Worm (Caenorhabditis elegans) whole organism, L2 larva: ENCODE measurements around the gene scl-11.

Source experiments
- R02D3.7 ChIP-seq: fragments of 150-350 bp; optimal IDR thresholded peaks from 2 replicates; lab custom pipeline; 2014; ENCODE audit warnings: missing biosample characterization, missing genetic modification characterization
- skn-1 ChIP-seq: sonication (generic microtip); optimal IDR thresholded peaks from 2 replicates; lab custom pipeline; 2017; ENCODE audit warnings: missing biosample characterization, missing genetic modification characterization
- sma-3 ChIP-seq: sonication (generic microtip); optimal IDR thresholded peaks from 2 replicates; lab custom pipeline; 2016; ENCODE audit warnings: missing genetic modification reagents, missing genetic modification characterization, missing compliant biosample characterization
- unc-55 ChIP-seq: fragments of 150-350 bp; sonication (generic microtip); optimal IDR thresholded peaks from 3 replicates; lab custom pipeline; 2014; ENCODE audit warnings: missing biosample characterization, missing genetic modification reagents, missing genetic modification characterization

scl-11 gene

DNA sequence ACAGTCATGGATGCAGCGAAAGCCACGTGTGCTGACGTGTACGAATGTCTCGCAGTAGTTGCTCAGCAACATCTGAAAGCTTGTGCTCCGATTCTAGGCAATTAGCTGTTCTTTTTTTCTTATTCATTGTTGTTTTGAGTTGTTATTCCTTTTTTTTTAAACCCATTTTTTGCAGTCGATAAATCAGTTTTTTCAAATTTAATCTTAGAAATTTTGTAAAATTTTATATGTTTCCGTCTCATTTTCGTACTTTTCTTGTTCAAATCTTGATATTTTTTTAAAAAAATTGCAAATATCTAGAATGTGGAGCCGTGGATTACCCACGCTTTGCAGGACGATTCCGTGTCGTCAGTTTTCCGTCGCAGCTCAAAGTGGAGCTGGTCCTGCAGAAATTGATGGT, 49.2 kb downstream of the scl-11 start, which contains the start of gene fask-1:
TSS of gene fask-1 (plus strand) at position 301 of the 400 bp plus-strand sequence.
- TF ChIP-seq unc-55 (GFP tag; lab: Kevin White, UChicago) (no peak), R02D3.7 (tag; lab: Kevin White, UChicago) (no peak), skn-1 (tag; lab: Kevin White, UChicago) (no peak), sma-3 (no peak)
